Fruit fly (Drosophila melanogaster) whole organism, embryonic: ENCODE data around the gene RabX6.
A peak's percentile ranks its signal among the peaks of the same experiment; 100 is the strongest.

Experiments used
- Bdp1 ChIP-seq: fragments of 200-800 bp; sonication (Bioruptor generic); optimal IDR thresholded peaks from 3 replicates; lab custom pipeline; 2016; ENCODE audit warnings: missing biosample characterization, missing genetic modification characterization
- C15 ChIP-seq: fragments of 200-800 bp; sonication (Bioruptor generic); IDR thresholded peaks from 3 replicates; pipeline ENCODE4 v1.3.6; 2022; ENCODE audit warnings: missing biosample characterization, missing genetic modification characterization
- CG11398 ChIP-seq: fragments of 200-800 bp; sonication (Bioruptor generic); optimal IDR thresholded peaks from 2 replicates; lab custom pipeline; 2016; ENCODE audit warnings: missing biosample characterization, missing genetic modification characterization
- CG11695 ChIP-seq: fragments of 200-800 bp; sonication (Bioruptor generic); IDR thresholded peaks from 3 replicates; pipeline ENCODE4 v1.3.6; 2022; ENCODE audit warnings: missing biosample characterization, missing genetic modification characterization
- CG13894 ChIP-seq: fragments of 200-800 bp; sonication (Bioruptor generic); optimal IDR thresholded peaks from 3 replicates; lab custom pipeline; 2018; ENCODE audit warnings: missing biosample characterization, mild to moderate bottlenecking, missing genetic modification characterization, moderate library complexity
- CG15696 ChIP-seq: fragments of 200-800 bp; sonication (Bioruptor generic); optimal IDR thresholded peaks from 2 replicates; lab custom pipeline; 2019; ENCODE audit warnings: missing biosample characterization, mild to moderate bottlenecking, missing genetic modification characterization, moderate library complexity
- CG16815 ChIP-seq: fragments of 200-800 bp; sonication (Bioruptor generic); optimal IDR thresholded peaks from 3 replicates; lab custom pipeline; 2017; ENCODE audit warnings: missing biosample characterization, mild to moderate bottlenecking, missing genetic modification characterization
- CG16863 ChIP-seq: fragments of 200-800 bp; sonication (Bioruptor generic); optimal IDR thresholded peaks from 3 replicates; lab custom pipeline; 2016; ENCODE audit warnings: missing biosample characterization, missing genetic modification characterization
- CG17802 ChIP-seq: fragments of 200-800 bp; sonication (Bioruptor generic); optimal IDR thresholded peaks from 2 replicates; lab custom pipeline; 2018; ENCODE audit warnings: missing biosample characterization, mild to moderate bottlenecking, missing genetic modification characterization, moderate library complexity
- CG18599 ChIP-seq: fragments of 200-800 bp; sonication (Bioruptor generic); optimal IDR thresholded peaks from 3 replicates; lab custom pipeline; 2017; ENCODE audit warnings: missing biosample characterization, missing genetic modification characterization, mild to moderate bottlenecking, moderate library complexity, missing genetic modification reagents
- CG31365 ChIP-seq: fragments of 200-800 bp; sonication (Bioruptor generic); optimal IDR thresholded peaks from 2 replicates; lab custom pipeline; 2018; ENCODE audit warnings: missing biosample characterization, mild to moderate bottlenecking, missing genetic modification characterization
- CG6765 ChIP-seq: fragments of 200-800 bp; sonication (Bioruptor generic); optimal IDR thresholded peaks from 3 replicates; lab custom pipeline; 2017; ENCODE audit warnings: missing biosample characterization, mild to moderate bottlenecking, missing genetic modification characterization
- CG8359 ChIP-seq: fragments of 200-800 bp; sonication (Bioruptor generic); optimal IDR thresholded peaks from 2 replicates; lab custom pipeline; 2017; ENCODE audit warnings: missing biosample characterization, mild to moderate bottlenecking, missing genetic modification characterization, borderline replicate concordance
- Dad ChIP-seq: fragments of 200-800 bp; sonication (Bioruptor generic); optimal IDR thresholded peaks from 3 replicates; lab custom pipeline; 2016; ENCODE audit warnings: missing biosample characterization, missing genetic modification characterization
- Doc3 ChIP-seq: fragments of 200-800 bp; sonication (Bioruptor generic); IDR thresholded peaks from 3 replicates; pipeline ENCODE4 v1.3.6; 2022; ENCODE audit warnings: missing biosample characterization, missing genetic modification characterization; ENCODE audit not compliant: partially characterized antibody
- Ets65A ChIP-seq: fragments of 200-800 bp; sonication (Bioruptor generic); peaks from one replicate; lab custom pipeline; 2016; ENCODE audit warnings: missing biosample characterization, missing genetic modification characterization
- HLH4C ChIP-seq: fragments of 200-800 bp; sonication (Bioruptor generic); IDR thresholded peaks from 3 replicates; pipeline ENCODE4 v1.3.6; 2022; ENCODE audit warnings: missing biosample characterization, missing genetic modification characterization; ENCODE audit not compliant: partially characterized antibody
- Hr78 ChIP-seq, 2 experiments: fragments of 200-800 bp in 1 of 2; fragments of >200 bp in 1 of 2; sonication (Bioruptor generic) in 1 of 2; optimal IDR thresholded peaks; 2 replicates each; lab custom pipeline; 2017 to 2019; ENCODE audit warnings: missing biosample characterization in 2 of 2, missing genetic modification characterization in 2 of 2, mild to moderate bottlenecking in 1 of 2, moderate library complexity in 1 of 2
- Mad ChIP-seq: fragments of 200-800 bp; sonication (Bioruptor generic); optimal IDR thresholded peaks from 2 replicates; lab custom pipeline; 2016; ENCODE audit warnings: missing biosample characterization, missing genetic modification characterization
- Meics ChIP-seq: fragments of 200-800 bp; sonication (Bioruptor generic); optimal IDR thresholded peaks from 2 replicates; lab custom pipeline; 2017; ENCODE audit warnings: missing biosample characterization, mild to moderate bottlenecking, missing genetic modification characterization
- Nf-YB ChIP-seq: fragments of 200-800 bp; sonication (Bioruptor generic); optimal IDR thresholded peaks from 3 replicates; lab custom pipeline; 2019; ENCODE audit warnings: missing biosample characterization, mild to moderate bottlenecking, missing genetic modification characterization, moderate library complexity
- Oli ChIP-seq: fragments of 200-800 bp; sonication (Bioruptor generic); optimal IDR thresholded peaks from 2 replicates; lab custom pipeline; 2018; ENCODE audit warnings: missing biosample characterization, mild to moderate bottlenecking, missing genetic modification characterization, moderate library complexity
- Pdp1 ChIP-seq, 2 experiments: fragments of 200-800 bp; sonication (Bioruptor generic); optimal IDR thresholded peaks; 3 replicates each; lab custom pipeline; 2016; ENCODE audit warnings: missing biosample characterization in 2 of 2, missing genetic modification characterization in 2 of 2, mild to moderate bottlenecking in 1 of 2, moderate library complexity in 1 of 2
- Ptx1 ChIP-seq: fragments of 200-800 bp; sonication (Bioruptor generic); IDR thresholded peaks from 2 replicates; pipeline ENCODE4 v1.3.6; 2022; ENCODE audit warnings: missing biosample characterization, missing genetic modification characterization
- Trl ChIP-seq, 3 experiments: fragments of >200 bp in 2 of 3; fragments of 200-800 bp in 1 of 3; sonication (Bioruptor generic) in 1 of 3; optimal IDR thresholded peaks; 2 replicates in 1 of 3; 3 replicates in 2 of 3; lab custom pipeline; 2016 to 2017; ENCODE audit warnings: missing biosample characterization in 1 of 3, missing genetic modification characterization in 1 of 3
- Xbp1 ChIP-seq: fragments of 200-800 bp; sonication (Bioruptor generic); optimal IDR thresholded peaks from 3 replicates; lab custom pipeline; 2016; ENCODE audit warnings: missing biosample characterization, mild to moderate bottlenecking, missing genetic modification characterization
- al ChIP-seq: fragments of 200-800 bp; sonication (Bioruptor generic); IDR thresholded peaks from 2 replicates; pipeline ENCODE4 v1.3.6; 2022; ENCODE audit warnings: missing biosample characterization, missing genetic modification characterization
- ato ChIP-seq: fragments of 200-800 bp; sonication (Bioruptor generic); IDR thresholded peaks from 2 replicates; pipeline ENCODE4 v1.3.6; 2022; ENCODE audit warnings: missing biosample characterization, missing genetic modification characterization; ENCODE audit not compliant: partially characterized antibody
- cas ChIP-seq: fragments of 200-800 bp; sonication (Bioruptor generic); IDR thresholded peaks from 2 replicates; pipeline ENCODE4 v1.3.6; 2022; ENCODE audit warnings: missing biosample characterization, missing genetic modification characterization
- cato ChIP-seq: fragments of 200-800 bp; sonication (Bioruptor generic); optimal IDR thresholded peaks from 2 replicates; lab custom pipeline; 2016; ENCODE audit warnings: missing biosample characterization, missing genetic modification characterization, borderline replicate concordance
- cg ChIP-seq: fragments of 200-800 bp; sonication (Bioruptor generic); optimal IDR thresholded peaks from 3 replicates; lab custom pipeline; 2019; ENCODE audit warnings: missing biosample characterization, mild to moderate bottlenecking, missing genetic modification characterization, moderate library complexity
- da ChIP-seq: fragments of 200-800 bp; sonication (Bioruptor generic); optimal IDR thresholded peaks from 2 replicates; lab custom pipeline; 2016; ENCODE audit warnings: missing biosample characterization, missing genetic modification characterization
- fd102C ChIP-seq: fragments of 200-800 bp; sonication (Bioruptor generic); optimal IDR thresholded peaks from 2 replicates; lab custom pipeline; 2018; ENCODE audit warnings: missing biosample characterization, mild to moderate bottlenecking, missing genetic modification characterization, moderate library complexity
- gcm2 ChIP-seq: fragments of 200-800 bp; sonication (Bioruptor generic); optimal IDR thresholded peaks from 2 replicates; lab custom pipeline; 2016; ENCODE audit warnings: missing biosample characterization, missing genetic modification characterization
- gro ChIP-seq: fragments of 200-800 bp; sonication (Bioruptor generic); optimal IDR thresholded peaks from 2 replicates; lab custom pipeline; 2016; ENCODE audit warnings: missing biosample characterization, missing genetic modification characterization
- gt ChIP-seq: fragments of 200-800 bp; sonication (Bioruptor generic); IDR thresholded peaks from 2 replicates; pipeline ENCODE4 v1.3.6; 2022; ENCODE audit warnings: missing biosample characterization, missing genetic modification characterization
- her ChIP-seq: fragments of 200-800 bp; sonication (Bioruptor generic); optimal IDR thresholded peaks from 2 replicates; lab custom pipeline; 2016; ENCODE audit warnings: missing biosample characterization, missing genetic modification characterization
- kay ChIP-seq: fragments of 200-800 bp; sonication (Bioruptor generic); optimal IDR thresholded peaks from 2 replicates; lab custom pipeline; 2016; ENCODE audit warnings: missing biosample characterization, missing genetic modification characterization
- nau ChIP-seq: fragments of 200-800 bp; sonication (Bioruptor generic); optimal IDR thresholded peaks from 3 replicates; lab custom pipeline; 2017; ENCODE audit warnings: missing biosample characterization, mild to moderate bottlenecking, missing genetic modification characterization, missing genetic modification reagents
- nmo ChIP-seq: fragments of 200-800 bp; sonication (Bioruptor generic); optimal IDR thresholded peaks from 2 replicates; lab custom pipeline; 2018; ENCODE audit warnings: missing biosample characterization, mild to moderate bottlenecking, missing genetic modification characterization, moderate library complexity
- peb ChIP-seq: fragments of 200-800 bp; sonication (Bioruptor generic); IDR thresholded peaks from 2 replicates; pipeline ENCODE4 v1.3.6; 2022; ENCODE audit warnings: missing biosample characterization, missing genetic modification characterization
- pho ChIP-seq: fragments of 200-800 bp; sonication (Bioruptor generic); optimal IDR thresholded peaks from 2 replicates; lab custom pipeline; 2016; ENCODE audit warnings: missing biosample characterization, missing genetic modification characterization
- phol ChIP-seq: fragments of 200-800 bp; sonication (Bioruptor generic); optimal IDR thresholded peaks from 3 replicates; lab custom pipeline; 2018; ENCODE audit warnings: missing biosample characterization, mild to moderate bottlenecking, missing genetic modification characterization, moderate library complexity
- psq ChIP-seq: fragments of 200-800 bp; sonication (Bioruptor generic); optimal IDR thresholded peaks from 2 replicates; lab custom pipeline; 2017; ENCODE audit warnings: missing biosample characterization, missing genetic modification characterization
- pzg ChIP-seq: fragments of 200-800 bp; sonication (Bioruptor generic); optimal IDR thresholded peaks from 3 replicates; lab custom pipeline; 2018; ENCODE audit warnings: missing biosample characterization, mild to moderate bottlenecking, missing genetic modification characterization, moderate library complexity
- scrt ChIP-seq: fragments of 200-800 bp; sonication (Bioruptor generic); optimal IDR thresholded peaks from 2 replicates; lab custom pipeline; 2018; ENCODE audit warnings: missing biosample characterization, mild to moderate bottlenecking, missing genetic modification characterization, moderate library complexity
- trh ChIP-seq: fragments of 200-800 bp; sonication (Bioruptor generic); optimal IDR thresholded peaks from 2 replicates; lab custom pipeline; 2016; ENCODE audit warnings: missing biosample characterization, missing genetic modification characterization
- twi ChIP-seq: fragments of 200-800 bp; optimal IDR thresholded peaks from 2 replicates; lab custom pipeline; 2019; ENCODE audit warnings: missing biosample characterization, mild to moderate bottlenecking, missing genetic modification characterization, moderate library complexity
- zf30C ChIP-seq: fragments of 200-800 bp; sonication (Bioruptor generic); optimal IDR thresholded peaks from 3 replicates; lab custom pipeline; 2018; ENCODE audit warnings: missing biosample characterization, mild to moderate bottlenecking, missing genetic modification characterization

RabX6 gene

DNA sequence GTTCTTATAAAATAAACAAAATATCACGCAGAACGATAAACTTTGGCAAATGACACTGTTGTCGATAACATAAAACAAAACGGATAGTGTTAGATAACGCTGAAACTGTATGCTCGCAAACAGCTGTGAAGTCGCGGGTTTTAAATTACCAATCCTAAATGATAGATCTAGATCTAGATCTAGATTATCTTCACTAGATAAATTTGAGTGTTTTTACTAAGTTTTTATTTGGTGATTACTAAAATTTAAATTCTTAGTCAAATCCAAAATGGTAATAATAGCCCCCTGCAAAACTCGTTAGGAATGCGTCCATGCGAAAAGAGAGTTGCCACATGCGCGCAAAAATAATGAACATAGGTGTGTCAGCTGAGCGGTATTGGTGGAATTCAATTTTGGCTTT lies 36.3 kb upstream of the RabX6 start, which contains the start of the genes MED30 and Rev1 (continued):
- TF ChIP-seq Pdp1 (GFP tag; optimal IDR thresholded peaks at IDR 0.05; lab: Kevin White, UChicago) (peak; percentile 94 to 96), CG11695 (peak; percentile 69; the same call in 2 of the 3 replicates), CG6765 (GFP tag; lab: Kevin White, UChicago) (peak; percentile 86), zf30C (GFP tag; lab: Kevin White, UChicago) (peak; percentile 11), trh (GFP tag; lab: Kevin White, UChicago) (peak; percentile 82), CG16863 (GFP tag; lab: Kevin White, UChicago) (peak; percentile 95), cato (GFP tag; lab: Kevin White, UChicago) (peak; percentile 89), her (GFP tag; lab: Kevin White, UChicago) (peak; percentile 95), CG8359 (GFP tag; lab: Kevin White, UChicago) (peak; percentile 40), Hr78 (GFP tag; optimal IDR thresholded peaks at IDR 0.05; lab: Kevin White, UChicago) (peak in 1 of 2 experiments; percentile 56), Meics (GFP tag; lab: Kevin White, UChicago) (peak; percentile 93), Nf-YB (peak; percentile 77), Mad (peak; percentile 95), psq (peak; percentile 82), twi (tag; lab: Kevin White, UChicago) (peak; percentile 74), Dad (GFP tag; lab: Kevin White, UChicago) (peak; percentile 95), kay (peak; percentile 90), al (peak; percentile 91), CG15696 (tag; lab: Kevin White, UChicago) (peak; percentile 84), ato (GFP tag; lab: Robert Waterston, UW) (no peak), phol (tag; lab: Kevin White, UChicago) (peak; percentile 92), Ptx1 (GFP tag; lab: Robert Waterston, UW) (peak; percentile 91), CG13894 (tag; lab: Kevin White, UChicago) (no peak), C15 (peak; percentile 80), peb (peak; percentile 73), gt (GFP tag; lab: Robert Waterston, UW) (no peak; the same call in 1 of the 2 replicates), nau (no peak), CG11398 (GFP tag; lab: Kevin White, UChicago) (peak; percentile 93), cg (GFP tag; lab: Kevin White, UChicago) (no peak), nmo (GFP tag; lab: Kevin White, UChicago) (peak; percentile 91), Trl (optimal IDR thresholded peaks at IDR 0.05; lab: Kevin White, UChicago) (no peak), Trl (GFP tag; optimal IDR thresholded peaks at IDR 0.05; lab: Kevin White, UChicago) (peak; percentile 98), scrt (GFP tag; lab: Kevin White, UChicago) (peak; percentile 81), gcm2 (GFP tag; lab: Kevin White, UChicago) (peak; percentile 88), CG18599 (peak; percentile 96), da (GFP tag; lab: Kevin White, UChicago) (peak; percentile 88), Xbp1 (peak; percentile 97), Ets65A (peak; percentile 100), cas (GFP tag; lab: Robert Waterston, UW) (peak; percentile 76), CG16815 (GFP tag; lab: Kevin White, UChicago) (peak; percentile 85), CG17802 (tag; lab: Kevin White, UChicago) (peak; percentile 73), HLH4C (GFP tag; lab: Robert Waterston, UW) (peak; percentile 57), Doc3 (no peak), fd102C (GFP tag; lab: Kevin White, UChicago) (peak; percentile 37), Bdp1 (GFP tag; lab: Kevin White, UChicago) (peak; percentile 91), pho (GFP tag; lab: Kevin White, UChicago) (peak; percentile 98), pzg (GFP tag; lab: Kevin White, UChicago) (peak; percentile 83), CG31365 (peak; percentile 68), gro (GFP tag; lab: Kevin White, UChicago) (peak; percentile 98), Oli (tag; lab: Kevin White, UChicago) (peak; percentile 88)
